Worm (Caenorhabditis elegans): ENCODE results near the gene tcc-1.

- TF ChIP-seq hlh-4 (tag; optimal IDR thresholded peaks at IDR 0.05) (no peak), dpl-1 (GFP tag; optimal IDR thresholded peaks at IDR 0.05) (peak in 1 of 3 experiments; percentile 7), ceh-82 (tag; optimal IDR thresholded peaks at IDR 0.05) (no peak), nhr-71 (tag; optimal IDR thresholded peaks at IDR 0.05) (no peak), nhr-84 (tag; optimal IDR thresholded peaks at IDR 0.05) (no peak), nhr-12 (tag; optimal IDR thresholded peaks at IDR 0.05) (no peak), pag-3 (tag; optimal IDR thresholded peaks at IDR 0.05; ENCODE audit: borderline replicate concordance, insufficient read depth) (no peak), nhr-237 (tag; optimal IDR thresholded peaks at IDR 0.05) (no peak), aly-2 (tag; optimal IDR thresholded peaks at IDR 0.05) (no peak)
Measured at ce11 chrV:17859065-17859464, 3.3 kb upstream of the tcc-1 start.

All from whole organism, L1 larva.